Worm (Caenorhabditis elegans) whole organism, L4 larva: ENCODE data around the gene elo-6.

Experiments
- F49E8.2 ChIP-seq: sonication (generic microtip); optimal IDR thresholded peaks from 2 replicates; lab custom pipeline; 2016; ENCODE audit warnings: missing compliant biosample characterization, mild to moderate bottlenecking, missing genetic modification characterization, borderline replicate concordance
- Y75B8A.6 ChIP-seq: fragments of 200-800 bp; sonication (Bioruptor generic); IDR thresholded peaks from 2 replicates; pipeline ENCODE4 v1.3.6; 2022; ENCODE audit warnings: missing genetic modification reagents, missing genetic modification characterization, missing compliant biosample characterization
- aha-1 ChIP-seq: fragments of 150-350 bp; peaks from one replicate; lab custom pipeline; 2014; ENCODE audit warnings: missing biosample characterization, missing genetic modification characterization
- ama-1 ChIP-seq: fragments of 150-350 bp; optimal IDR thresholded peaks from 2 replicates; lab custom pipeline; 2014; ENCODE audit warnings: inconsistent platforms, mixed read lengths
- arid-1 ChIP-seq: fragments of 200-800 bp; sonication (Bioruptor generic); conservative IDR thresholded peaks from 2 replicates; pipeline ENCODE4 v1.3.6; 2022; ENCODE audit warnings: missing genetic modification reagents, missing genetic modification characterization, missing compliant biosample characterization
- attf-4 ChIP-seq: sonication (generic microtip); optimal IDR thresholded peaks from 3 replicates; lab custom pipeline; 2017; ENCODE audit warnings: missing biosample characterization, missing genetic modification characterization
- ceh-44 ChIP-seq: fragments of 200-800 bp; sonication (Bioruptor generic); IDR thresholded peaks from 2 replicates; pipeline ENCODE4 v1.3.6; 2022; ENCODE audit warnings: missing genetic modification reagents, missing genetic modification characterization, missing compliant biosample characterization
- ceh-62 ChIP-seq: sonication (generic microtip); optimal IDR thresholded peaks from 2 replicates; lab custom pipeline; 2017; ENCODE audit warnings: missing biosample characterization, missing genetic modification characterization
- cey-2 ChIP-seq: sonication (generic microtip); optimal IDR thresholded peaks from 3 replicates; lab custom pipeline; 2017; ENCODE audit warnings: missing genetic modification characterization, mild to moderate bottlenecking, missing compliant biosample characterization, antibody characterized with exemption, borderline replicate concordance; ENCODE audit not compliant: insufficient read depth
- daf-19 ChIP-seq: fragments of 200-800 bp; sonication (Bioruptor generic); conservative IDR thresholded peaks from 2 replicates; pipeline ENCODE4 v1.3.6; 2022; ENCODE audit warnings: missing genetic modification characterization, missing compliant biosample characterization
- daf-8 ChIP-seq: fragments of 200-800 bp; sonication (Bioruptor generic); IDR thresholded peaks from 2 replicates; pipeline ENCODE4 v1.3.6; 2022; ENCODE audit warnings: missing genetic modification characterization, missing compliant biosample characterization
- dmd-6 ChIP-seq: fragments of 200-800 bp; sonication (Bioruptor generic); IDR thresholded peaks from 2 replicates; pipeline ENCODE4 v1.3.6; 2022; ENCODE audit warnings: missing genetic modification reagents, missing genetic modification characterization, missing compliant biosample characterization
- dve-1 ChIP-seq: sonication (generic microtip); optimal IDR thresholded peaks from 2 replicates; lab custom pipeline; 2017; ENCODE audit warnings: antibody characterized with exemption, mild to moderate bottlenecking, missing genetic modification characterization, missing compliant biosample characterization; ENCODE audit not compliant: insufficient read depth
- egl-27 ChIP-seq: sonication (generic microtip); optimal IDR thresholded peaks from 3 replicates; lab custom pipeline; 2017; ENCODE audit warnings: missing biosample characterization, missing genetic modification reagents, missing genetic modification characterization
- egl-43 ChIP-seq: fragments of 200-800 bp; sonication (Bioruptor generic); IDR thresholded peaks from 2 replicates; pipeline ENCODE4 v1.3.6; 2022; ENCODE audit warnings: missing genetic modification reagents, missing genetic modification characterization, missing compliant biosample characterization
- hlh-30 ChIP-seq: sonication (generic microtip); optimal IDR thresholded peaks from 2 replicates; lab custom pipeline; 2017; ENCODE audit warnings: antibody characterized with exemption, mild to moderate bottlenecking, missing genetic modification characterization, missing compliant biosample characterization; ENCODE audit not compliant: insufficient read depth
- lim-7 ChIP-seq: fragments of 200-800 bp; sonication (Bioruptor generic); IDR thresholded peaks from 2 replicates; pipeline ENCODE4 v1.3.6; 2022; ENCODE audit warnings: missing genetic modification characterization, missing compliant biosample characterization
- lin-15B ChIP-seq: fragments of 150-350 bp; sonication (generic microtip); optimal IDR thresholded peaks from 3 replicates; lab custom pipeline; 2014; ENCODE audit warnings: missing biosample characterization, missing genetic modification characterization
- lin-39 ChIP-seq: fragments of 150-350 bp; optimal IDR thresholded peaks from 2 replicates; lab custom pipeline; 2014; ENCODE audit warnings: missing biosample characterization, missing genetic modification reagents, missing genetic modification characterization
- lir-3 ChIP-seq: sonication (generic microtip); optimal IDR thresholded peaks from 2 replicates; lab custom pipeline; 2016; ENCODE audit warnings: mild to moderate bottlenecking, missing genetic modification characterization, missing compliant biosample characterization
- lsy-2 ChIP-seq, 2 experiments: fragments of 150-350 bp in 1 of 2; sonication (generic microtip) in 1 of 2; optimal IDR thresholded peaks; 2 replicates each; lab custom pipeline; 2014 to 2017; ENCODE audit warnings: missing biosample characterization in 2 of 2, missing genetic modification characterization in 2 of 2
- mdt-29 ChIP-seq: fragments of 200-800 bp; sonication (Bioruptor generic); IDR thresholded peaks from 2 replicates; pipeline ENCODE4 v1.3.6; 2022; ENCODE audit warnings: missing genetic modification reagents, missing genetic modification characterization, missing compliant biosample characterization
- mes-2 ChIP-seq: sonication (generic microtip); optimal IDR thresholded peaks from 2 replicates; lab custom pipeline; 2016; ENCODE audit warnings: missing genotype, mild to moderate bottlenecking, missing genetic modification characterization, missing compliant biosample characterization; ENCODE audit not compliant: poor library complexity, severe bottlenecking
- nhr-102 ChIP-seq: sonication (generic microtip); optimal IDR thresholded peaks from 2 replicates; lab custom pipeline; 2016; ENCODE audit warnings: mild to moderate bottlenecking, missing genetic modification characterization, moderate library complexity, missing compliant biosample characterization
- nhr-11 ChIP-seq: fragments of 150-350 bp; optimal IDR thresholded peaks from 2 replicates; lab custom pipeline; 2014; ENCODE audit warnings: missing biosample characterization, missing genetic modification characterization
- nhr-237 ChIP-seq: sonication (generic microtip); optimal IDR thresholded peaks from 2 replicates; lab custom pipeline; 2017; ENCODE audit warnings: missing biosample characterization, missing genetic modification characterization
- nhr-28 ChIP-seq: fragments of 150-350 bp; optimal IDR thresholded peaks from 2 replicates; lab custom pipeline; 2014; ENCODE audit warnings: missing biosample characterization, missing genetic modification characterization
- nhr-6 ChIP-seq: fragments of 150-350 bp; optimal IDR thresholded peaks from 2 replicates; lab custom pipeline; 2014; ENCODE audit warnings: missing biosample characterization, missing genetic modification characterization
- nhr-77 ChIP-seq: fragments of 150-350 bp; optimal IDR thresholded peaks from 2 replicates; lab custom pipeline; 2014; ENCODE audit warnings: missing biosample characterization, missing genetic modification characterization
- pha-4 ChIP-seq, 2 experiments: fragments of 150-350 bp in 1 of 2; fragments of 200-800 bp in 1 of 2; sonication (Bioruptor generic) in 1 of 2; IDR thresholded peaks in 1 of 2; optimal IDR thresholded peaks in 1 of 2; 2 replicates each; pipeline versions ENCODE4 v1.3.6 to Lab custom; 2014 to 2022; ENCODE audit warnings: missing genetic modification characterization in 2 of 2, missing genetic modification reagents in 2 of 2, missing biosample characterization in 1 of 2, missing compliant biosample characterization in 1 of 2
- pqm-1 ChIP-seq: sonication (generic microtip); optimal IDR thresholded peaks from 2 replicates; lab custom pipeline; 2017; ENCODE audit warnings: missing biosample characterization, missing genetic modification characterization
- skn-1 ChIP-seq: fragments of 150-350 bp; optimal IDR thresholded peaks from 2 replicates; lab custom pipeline; 2014; ENCODE audit warnings: missing biosample characterization, missing genetic modification characterization
- snpc-1.2 ChIP-seq: fragments of 200-800 bp; sonication (Bioruptor generic); IDR thresholded peaks from 2 replicates; pipeline ENCODE4 v1.3.6; 2022; ENCODE audit warnings: missing genetic modification reagents, missing genetic modification characterization, missing compliant biosample characterization
- snpc-4 ChIP-seq: fragments of 150-350 bp; optimal IDR thresholded peaks from 2 replicates; lab custom pipeline; 2014; ENCODE audit warnings: missing biosample characterization, missing genetic modification characterization
- unc-130 ChIP-seq: sonication (generic microtip); optimal IDR thresholded peaks from 2 replicates; lab custom pipeline; 2016; ENCODE audit warnings: missing genetic modification reagents, missing genetic modification characterization, missing compliant biosample characterization
- unc-39 ChIP-seq: sonication (generic microtip); optimal IDR thresholded peaks from 2 replicates; lab custom pipeline; 2017; ENCODE audit warnings: missing biosample characterization, missing genetic modification characterization
- unc-62 ChIP-seq, 3 experiments: fragments of 150-350 bp in 1 of 3; sonication (generic microtip); optimal IDR thresholded peaks in 2 of 3; peaks in 1 of 3; 1 replicate in 1 of 3; 2 replicates in 2 of 3; lab custom pipeline; 2014 to 2017; ENCODE audit warnings: missing biosample characterization in 3 of 3, missing genetic modification characterization in 3 of 3, missing genetic modification reagents in 3 of 3, missing genotype in 1 of 3
- vab-7 ChIP-seq: fragments of 200-800 bp; sonication (Bioruptor generic); IDR thresholded peaks from 2 replicates; pipeline ENCODE4 v1.3.6; 2022; ENCODE audit warnings: missing genetic modification reagents, missing genetic modification characterization, missing compliant biosample characterization
- zip-11 ChIP-seq: fragments of 200-800 bp; sonication (Bioruptor generic); IDR thresholded peaks from 2 replicates; pipeline ENCODE4 v1.3.6; 2022; ENCODE audit warnings: missing genetic modification characterization, missing compliant biosample characterization
- zip-2 ChIP-seq: fragments of 150-350 bp; optimal IDR thresholded peaks from 2 replicates; lab custom pipeline; 2014; ENCODE audit warnings: missing biosample characterization, missing genetic modification characterization
- ztf-11 ChIP-seq: fragments of 150-350 bp; optimal IDR thresholded peaks from 2 replicates; lab custom pipeline; 2014; ENCODE audit warnings: missing biosample characterization, missing genetic modification characterization

Gene elo-6

ce11 chrIV:5344168-5344567 is 44.2 kb downstream of the elo-6 start (continued):
- TF ChIP-seq F49E8.2 (tag; lab: Kevin White, UChicago) = no peak
- no peak for TF ChIP-seq pqm-1 (tag; lab: Kevin White, UChicago)
- no peak for TF ChIP-seq ceh-62 (tag; lab: Kevin White, UChicago)
- TF ChIP-seq ztf-11 (tag; lab: Kevin White, UChicago) = no peak
- no peak for TF ChIP-seq skn-1 (tag; lab: Kevin White, UChicago)
- TF ChIP-seq zip-11 = no peak
- 0 out of 2 replicates have a peak, but pooled peaks have one; percentile 48 for TF ChIP-seq Y75B8A.6 (GFP tag; lab: Robert Waterston, UW)
- TF ChIP-seq nhr-77 (tag; lab: Kevin White, UChicago) = no peak
- peak; percentile 64; the same call in 1 of the 2 replicates for TF ChIP-seq ceh-44
- TF ChIP-seq zip-2 (tag; lab: Kevin White, UChicago) = no peak
- no peak for TF ChIP-seq nhr-237 (tag; lab: Kevin White, UChicago)
- no peak for TF ChIP-seq unc-130 (GFP tag; lab: Kevin White, UChicago)
- TF ChIP-seq egl-43 (GFP tag; lab: Robert Waterston, UW) = no peak
- TF ChIP-seq lir-3 (tag; lab: Kevin White, UChicago) = no peak
- peak; percentile 87 for TF ChIP-seq aha-1
- no peak for TF ChIP-seq mes-2 (tag; lab: Kevin White, UChicago)
- no peak for TF ChIP-seq cey-2 (tag; lab: Kevin White, UChicago)
- TF ChIP-seq pha-4 (GFP tag; IDR thresholded peaks at IDR 0.05; lab: Robert Waterston, UW) = peak; percentile 56; the same call in 1 of the 2 replicates
- TF ChIP-seq pha-4 (tag; optimal IDR thresholded peaks at IDR 0.05; lab: Kevin White, UChicago) = no peak
- no peak for TF ChIP-seq unc-39 (tag; lab: Kevin White, UChicago)
- no peak for TF ChIP-seq daf-8 (GFP tag; lab: Robert Waterston, UW)
- TF ChIP-seq snpc-4 (tag; lab: Kevin White, UChicago) = no peak
- peak; percentile 57 for TF ChIP-seq dmd-6 (GFP tag; lab: Robert Waterston, UW)
- TF ChIP-seq unc-62 (GFP tag; optimal IDR thresholded peaks at IDR 0.05 in 1 of 2; lab: Kevin White, UChicago) = peak in 1 of 2 experiments; percentile 53
- TF ChIP-seq unc-62 (tag; optimal IDR thresholded peaks at IDR 0.05; lab: Kevin White, UChicago) = no peak
- no peak for TF ChIP-seq lsy-2 (tag; optimal IDR thresholded peaks at IDR 0.05; lab: Kevin White, UChicago)
- no peak for TF ChIP-seq lin-15B (tag; lab: Kevin White, UChicago)
- no peak for TF ChIP-seq nhr-11 (tag; lab: Kevin White, UChicago)
- TF ChIP-seq vab-7 (GFP tag; lab: Robert Waterston, UW) = no peak
- TF ChIP-seq daf-19 (GFP tag; lab: Robert Waterston, UW) = no peak
- no peak for TF ChIP-seq mdt-29 (GFP tag; lab: Robert Waterston, UW)
- TF ChIP-seq ama-1 = no peak
- TF ChIP-seq snpc-1.2 (GFP tag; lab: Robert Waterston, UW) = peak; percentile 95
- no peak for TF ChIP-seq lim-7 (GFP tag; lab: Robert Waterston, UW)
- no peak for TF ChIP-seq egl-27 (tag; lab: Kevin White, UChicago)
- peak; percentile 4 for TF ChIP-seq nhr-102
- TF ChIP-seq nhr-6 (tag; lab: Kevin White, UChicago) = peak; percentile 5
- TF ChIP-seq arid-1 (GFP tag; lab: Robert Waterston, UW) = peak; percentile 53; the same call in 1 of the 2 replicates
- TF ChIP-seq hlh-30 (tag; lab: Kevin White, UChicago) = peak; percentile 54
- no peak for TF ChIP-seq attf-4 (tag; lab: Kevin White, UChicago)
- TF ChIP-seq lin-39 (tag; lab: Kevin White, UChicago) = no peak

DNA sequence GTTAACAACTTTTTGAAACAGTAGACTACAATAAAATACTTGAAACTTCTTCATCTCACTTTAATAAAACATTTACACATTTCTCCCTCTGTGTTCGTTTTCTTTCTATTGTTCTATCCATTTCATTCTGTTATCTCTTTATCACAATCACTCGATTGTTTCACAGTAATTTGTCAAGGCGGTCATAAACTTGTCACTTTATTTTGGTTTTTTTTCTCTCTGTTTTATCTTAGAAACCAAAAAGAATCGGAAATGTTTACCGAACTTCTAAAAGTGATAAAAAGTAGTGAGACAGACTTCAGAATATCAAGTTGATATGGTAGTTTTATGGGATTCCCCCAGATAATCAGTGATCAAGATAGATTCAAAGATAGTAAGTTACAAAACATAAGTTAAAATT is 49.1 kb downstream of the elo-6 start, which contains the start of gene Y4C6B.2:
Y4C6B.2 (plus strand) TSS at position 320 of the 400 bp plus-strand sequence.
- TF ChIP-seq nhr-28 (peak; percentile 33), unc-62 (GFP tag; optimal IDR thresholded peaks at IDR 0.05 in 1 of 2; lab: Kevin White, UChicago) (peak in 1 of 2 experiments; percentile 13), unc-62 (tag; optimal IDR thresholded peaks at IDR 0.05; lab: Kevin White, UChicago) (no peak), dve-1 (tag; lab: Kevin White, UChicago) (peak; percentile 12), cey-2 (tag; lab: Kevin White, UChicago) (no peak)
